Worm (Caenorhabditis elegans) whole organism, young adult: ENCODE results near the gene Y17G7B.3.
A peak's percentile ranks its signal among the peaks of the same experiment; 100 is the strongest.

ENCODE experiments used
- B0035.1 ChIP-seq: sonication (generic microtip); optimal IDR thresholded peaks from 2 replicates; lab custom pipeline; 2016; ENCODE audit warnings: missing genetic modification characterization, mild to moderate bottlenecking, missing compliant biosample characterization, missing genotype, missing genetic modification reagents
- B0261.1 ChIP-seq: sonication (generic microtip); optimal IDR thresholded peaks from 2 replicates; lab custom pipeline; 2016; ENCODE audit warnings: mild to moderate bottlenecking, missing genetic modification characterization, moderate library complexity, missing compliant biosample characterization
- B0336.3 ChIP-seq: fragments of 200-800 bp; sonication (Bioruptor generic); IDR thresholded peaks from 2 replicates; pipeline ENCODE4 v1.3.6; 2022; ENCODE audit warnings: missing genetic modification characterization, missing compliant biosample characterization
- F23B12.7 ChIP-seq: sonication (generic microtip); optimal IDR thresholded peaks from 2 replicates; lab custom pipeline; 2017; ENCODE audit warnings: missing genetic modification characterization, mild to moderate bottlenecking, missing compliant biosample characterization, antibody characterized with exemption, moderate library complexity; ENCODE audit not compliant: insufficient read depth
- F57C9.4 ChIP-seq: sonication (generic microtip); optimal IDR thresholded peaks from 2 replicates; lab custom pipeline; 2017; ENCODE audit warnings: mild to moderate bottlenecking, missing genetic modification characterization, missing compliant biosample characterization
- K11D2.4 ChIP-seq: fragments of 200-800 bp; sonication (Bioruptor generic); IDR thresholded peaks from 2 replicates; pipeline ENCODE4 v1.3.6; 2022; ENCODE audit warnings: missing genetic modification reagents, missing genetic modification characterization, missing compliant biosample characterization
- K12H6.12 ChIP-seq: fragments of 200-800 bp; sonication (Bioruptor generic); optimal IDR thresholded peaks from 2 replicates; lab custom pipeline; 2018; ENCODE audit warnings: mild to moderate bottlenecking, missing genetic modification characterization, missing compliant biosample characterization
- T26A5.8 ChIP-seq: sonication (generic microtip); optimal IDR thresholded peaks from 2 replicates; lab custom pipeline; 2016; ENCODE audit warnings: missing genetic modification characterization, missing compliant biosample characterization
- Y53G8AR.9 ChIP-seq: fragments of 200-800 bp; sonication (Bioruptor generic); conservative IDR thresholded peaks from 2 replicates; pipeline ENCODE4 v1.3.6; 2022; ENCODE audit warnings: missing genetic modification reagents, missing genetic modification characterization, missing compliant biosample characterization
- Y95B8A.8 ChIP-seq: fragments of 200-800 bp; sonication (Bioruptor generic); IDR thresholded peaks from 2 replicates; pipeline ENCODE4 v1.3.6; 2022; ENCODE audit warnings: missing genetic modification reagents, missing genetic modification characterization, missing compliant biosample characterization
- akir-1 ChIP-seq: fragments of 200-800 bp; sonication (Bioruptor generic); optimal IDR thresholded peaks from 2 replicates; lab custom pipeline; 2018; ENCODE audit warnings: mild to moderate bottlenecking, missing genetic modification characterization, moderate library complexity, missing compliant biosample characterization
- aptf-2 ChIP-seq: fragments of 200-800 bp; sonication (Bioruptor generic); conservative IDR thresholded peaks from 2 replicates; pipeline ENCODE4 v1.3.6; 2022; ENCODE audit warnings: missing genetic modification reagents, missing genetic modification characterization, missing compliant biosample characterization
- aptf-3 ChIP-seq: fragments of 200-800 bp; sonication (Bioruptor generic); IDR thresholded peaks from 2 replicates; pipeline ENCODE4 v1.3.6; 2022; ENCODE audit warnings: missing genetic modification characterization, missing compliant biosample characterization
- attf-5 ChIP-seq: fragments of 200-800 bp; sonication (Bioruptor generic); optimal IDR thresholded peaks from 2 replicates; lab custom pipeline; 2018; ENCODE audit warnings: mild to moderate bottlenecking, missing genetic modification characterization, missing compliant biosample characterization
- bed-2 ChIP-seq: fragments of 200-800 bp; sonication (Bioruptor generic); IDR thresholded peaks from 2 replicates; pipeline ENCODE4 v1.3.6; 2022; ENCODE audit warnings: missing genetic modification reagents, missing genetic modification characterization, missing compliant biosample characterization
- ceh-40 ChIP-seq: fragments of 200-800 bp; sonication (Bioruptor generic); IDR thresholded peaks from 2 replicates; pipeline ENCODE4 v1.3.6; 2022; ENCODE audit warnings: missing genetic modification characterization, missing compliant biosample characterization
- ceh-58 ChIP-seq: fragments of 200-800 bp; sonication (Bioruptor generic); IDR thresholded peaks from 2 replicates; pipeline ENCODE4 v1.3.6; 2022; ENCODE audit warnings: missing genetic modification characterization, missing compliant biosample characterization
- dox-1 ChIP-seq: fragments of 200-800 bp; sonication (Bioruptor generic); IDR thresholded peaks from 2 replicates; pipeline ENCODE4 v1.3.6; 2022; ENCODE audit warnings: missing genetic modification reagents, missing genetic modification characterization, missing compliant biosample characterization
- egrh-3 ChIP-seq: fragments of 200-800 bp; sonication (Bioruptor generic); IDR thresholded peaks from 2 replicates; pipeline ENCODE4 v1.3.6; 2022; ENCODE audit warnings: missing genetic modification reagents, missing genetic modification characterization, missing compliant biosample characterization
- ekl-4 ChIP-seq: fragments of 200-800 bp; sonication (Bioruptor generic); IDR thresholded peaks from 2 replicates; pipeline ENCODE4 v1.3.6; 2022; ENCODE audit warnings: missing genetic modification reagents, missing genetic modification characterization, missing compliant biosample characterization
- ets-4 ChIP-seq: fragments of 200-800 bp; sonication (Bioruptor generic); optimal IDR thresholded peaks from 2 replicates; lab custom pipeline; 2018; ENCODE audit warnings: mild to moderate bottlenecking, missing genetic modification characterization, missing compliant biosample characterization
- fkh-3 ChIP-seq: sonication (generic microtip); optimal IDR thresholded peaks from 2 replicates; lab custom pipeline; 2016; ENCODE audit warnings: mild to moderate bottlenecking, missing genetic modification characterization, missing compliant biosample characterization
- hmg-1.2 ChIP-seq: fragments of 200-800 bp; sonication (Bioruptor generic); IDR thresholded peaks from 2 replicates; pipeline ENCODE4 v1.3.6; 2022; ENCODE audit warnings: missing genetic modification reagents, missing genetic modification characterization, missing compliant biosample characterization
- hmg-20 ChIP-seq: fragments of 200-800 bp; sonication (Bioruptor generic); IDR thresholded peaks from 2 replicates; pipeline ENCODE4 v1.3.6; 2022; ENCODE audit warnings: missing genetic modification reagents, missing genetic modification characterization, missing compliant biosample characterization
- hrde-1 ChIP-seq: sonication (generic microtip); optimal IDR thresholded peaks from 2 replicates; lab custom pipeline; 2016; ENCODE audit warnings: missing genetic modification characterization, mild to moderate bottlenecking, missing compliant biosample characterization, moderate library complexity, missing genotype, missing genetic modification reagents, borderline replicate concordance
- lag-1 ChIP-seq: fragments of 200-800 bp; sonication (Bioruptor generic); IDR thresholded peaks from 2 replicates; pipeline ENCODE4 v1.3.6; 2022; ENCODE audit warnings: missing genetic modification reagents, missing genetic modification characterization, missing compliant biosample characterization
- lin-26 ChIP-seq: fragments of 200-800 bp; sonication (Bioruptor generic); IDR thresholded peaks from 2 replicates; pipeline ENCODE4 v1.3.6; 2022; ENCODE audit warnings: missing genetic modification reagents, missing genetic modification characterization, missing compliant biosample characterization
- lin-35 ChIP-seq, 3 experiments: fragments of 150-350 bp in 2 of 3; sonication (generic microtip) in 1 of 3; optimal IDR thresholded peaks; 2 replicates each; lab custom pipeline; 2014 to 2018; ENCODE audit warnings: missing biosample characterization in 3 of 3, missing genetic modification characterization in 3 of 3, missing genetic modification reagents in 3 of 3
- lin-40 ChIP-seq: sonication (generic microtip); optimal IDR thresholded peaks from 2 replicates; lab custom pipeline; 2016; ENCODE audit warnings: missing genetic modification characterization, mild to moderate bottlenecking, missing compliant biosample characterization, missing genotype, missing genetic modification reagents
- lin-54 ChIP-seq: fragments of 200-800 bp; sonication (Bioruptor generic); optimal IDR thresholded peaks from 2 replicates; lab custom pipeline; 2018; ENCODE audit warnings: mild to moderate bottlenecking, missing genetic modification characterization, missing compliant biosample characterization
- lir-1 ChIP-seq: fragments of 200-800 bp; sonication (Bioruptor generic); conservative IDR thresholded peaks from 2 replicates; pipeline ENCODE4 v1.3.6; 2022; ENCODE audit warnings: missing genetic modification reagents, missing genetic modification characterization, missing compliant biosample characterization
- lsl-1 ChIP-seq: fragments of 200-800 bp; sonication (Bioruptor generic); optimal IDR thresholded peaks from 2 replicates; lab custom pipeline; 2018; ENCODE audit warnings: mild to moderate bottlenecking, missing genetic modification characterization, moderate library complexity, missing compliant biosample characterization
- madf-6 ChIP-seq: fragments of 200-800 bp; sonication (Bioruptor generic); IDR thresholded peaks from 2 replicates; pipeline ENCODE4 v1.3.6; 2022; ENCODE audit warnings: missing genetic modification reagents, missing genetic modification characterization, missing compliant biosample characterization
- mes-4 ChIP-seq: sonication (generic microtip); optimal IDR thresholded peaks from 2 replicates; lab custom pipeline; 2016; ENCODE audit warnings: missing genotype, missing genetic modification characterization, missing compliant biosample characterization
- nfya-1 ChIP-seq: sonication (generic microtip); optimal IDR thresholded peaks from 2 replicates; lab custom pipeline; 2017; ENCODE audit warnings: antibody characterized with exemption, missing compliant biosample characterization, missing genetic modification characterization, borderline replicate concordance; ENCODE audit not compliant: insufficient read depth
- nhr-120 ChIP-seq: fragments of 200-800 bp; sonication (Bioruptor generic); IDR thresholded peaks from 2 replicates; pipeline ENCODE4 v1.3.6; 2022; ENCODE audit warnings: missing genetic modification characterization, missing compliant biosample characterization
- pbrm-1 ChIP-seq: fragments of 200-800 bp; sonication (Bioruptor generic); IDR thresholded peaks from 2 replicates; pipeline ENCODE4 v1.3.6; 2022; ENCODE audit warnings: missing genetic modification reagents, missing genetic modification characterization, missing compliant biosample characterization
- pha-4 ChIP-seq: fragments of 150-350 bp; sonication (generic microtip); optimal IDR thresholded peaks from 2 replicates; lab custom pipeline; 2014; ENCODE audit warnings: missing biosample characterization, missing genetic modification reagents, missing genetic modification characterization
- rcor-1 ChIP-seq: fragments of 200-800 bp; sonication (Bioruptor generic); IDR thresholded peaks from 2 replicates; pipeline ENCODE4 v1.3.6; 2022; ENCODE audit warnings: missing genetic modification reagents, missing genetic modification characterization, missing compliant biosample characterization
- rec-8 ChIP-seq, 2 experiments: sonication (generic microtip); optimal IDR thresholded peaks; 2 replicates each; lab custom pipeline; 2016; ENCODE audit warnings: mild to moderate bottlenecking in 2 of 2, missing genetic modification characterization in 2 of 2, missing genetic modification reagents in 2 of 2, missing genotype in 2 of 2, missing biosample characterization in 1 of 2, missing compliant biosample characterization in 1 of 2, moderate library complexity in 1 of 2
- repo-1 ChIP-seq: sonication (generic microtip); optimal IDR thresholded peaks from 2 replicates; lab custom pipeline; 2017; ENCODE audit warnings: mild to moderate bottlenecking, missing genetic modification characterization, missing compliant biosample characterization
- rpc-1 ChIP-seq, 2 experiments: fragments of 150-350 bp in 1 of 2; sonication (generic microtip) in 1 of 2; optimal IDR thresholded peaks; 2 replicates each; lab custom pipeline; 2014 to 2018; ENCODE audit warnings: missing biosample characterization in 1 of 2, missing genetic modification characterization in 1 of 2, missing genetic modification reagents in 1 of 2, missing genotype in 1 of 2
- sea-2 ChIP-seq: fragments of 200-800 bp; sonication (Bioruptor generic); IDR thresholded peaks from 2 replicates; pipeline ENCODE4 v1.3.6; 2022; ENCODE audit warnings: missing genetic modification characterization, missing compliant biosample characterization
- snpc-1.1 ChIP-seq: sonication (generic microtip); optimal IDR thresholded peaks from 2 replicates; lab custom pipeline; 2017; ENCODE audit warnings: missing genetic modification characterization, mild to moderate bottlenecking, missing compliant biosample characterization, antibody characterized with exemption, moderate library complexity, missing genotype, missing genetic modification reagents; ENCODE audit not compliant: insufficient read depth
- sptf-2 ChIP-seq: fragments of 200-800 bp; sonication (Bioruptor generic); optimal IDR thresholded peaks from 2 replicates; lab custom pipeline; 2018; ENCODE audit warnings: mild to moderate bottlenecking, missing genetic modification characterization, missing compliant biosample characterization
- tlf-1 ChIP-seq: fragments of 200-800 bp; sonication (Bioruptor generic); optimal IDR thresholded peaks from 2 replicates; lab custom pipeline; 2018; ENCODE audit warnings: mild to moderate bottlenecking, missing genetic modification characterization, missing compliant biosample characterization
- unc-130 ChIP-seq: sonication (generic microtip); optimal IDR thresholded peaks from 2 replicates; lab custom pipeline; 2016; ENCODE audit warnings: missing genetic modification reagents, missing genetic modification characterization, missing compliant biosample characterization
- ztf-6 ChIP-seq: fragments of 200-800 bp; sonication (Bioruptor generic); IDR thresholded peaks from 2 replicates; pipeline ENCODE4 v1.3.6; 2022; ENCODE audit warnings: missing genetic modification reagents, missing genetic modification characterization, missing compliant biosample characterization

Y17G7B.3 gene

DNA sequence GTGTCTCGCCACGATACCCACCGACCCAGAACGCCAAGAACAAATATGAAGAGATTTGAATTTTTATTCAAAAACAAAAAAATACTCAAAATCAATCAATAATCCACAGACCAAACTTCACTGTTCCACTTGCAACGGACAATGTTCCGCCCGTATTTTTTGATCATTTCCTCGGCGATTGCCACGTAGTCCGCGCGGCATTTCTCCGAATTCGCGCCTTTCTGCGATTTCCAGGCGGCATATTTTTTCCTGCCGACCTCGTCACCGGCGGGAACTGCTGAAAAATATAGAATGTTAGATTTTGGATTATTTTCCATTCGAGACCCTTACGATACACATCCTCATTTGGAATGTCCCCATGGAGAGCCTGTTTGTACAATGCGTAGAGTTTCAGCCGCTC lies 16.6 kb upstream of the Y17G7B.3 start (continued):
- TF ChIP-seq Y95B8A.8 (GFP tag; lab: Robert Waterston, UW) = 0 out of 2 replicates have a peak, but pooled peaks have one; percentile 82
- TF ChIP-seq repo-1 (tag; lab: Kevin White, UChicago) = no peak
- peak; percentile 51 for TF ChIP-seq tlf-1
- no peak for TF ChIP-seq nhr-120
- TF ChIP-seq egrh-3 = no peak
- TF ChIP-seq F23B12.7 (tag; lab: Kevin White, UChicago) = no peak
- no peak for TF ChIP-seq unc-130
- TF ChIP-seq ceh-40 (GFP tag; lab: Robert Waterston, UW) = no peak
- TF ChIP-seq lin-35 (GFP tag; optimal IDR thresholded peaks at IDR 0.05; lab: Kevin White, UChicago) = peak in 1 of 3 experiments; percentile 32
- TF ChIP-seq mes-4 (tag; lab: Kevin White, UChicago) = no peak
- no peak for TF ChIP-seq pha-4 (tag; lab: Kevin White, UChicago)
- no peak for TF ChIP-seq snpc-1.1 (tag; lab: Kevin White, UChicago)
- TF ChIP-seq hrde-1 = peak; percentile 81
- peak; percentile 50 for TF ChIP-seq lsl-1 (GFP tag; lab: Kevin White, UChicago)
- TF ChIP-seq bed-2 (GFP tag; lab: Robert Waterston, UW) = no peak
- TF ChIP-seq lir-1 (GFP tag; lab: Robert Waterston, UW) = no peak
- no peak for TF ChIP-seq sea-2 (GFP tag; lab: Robert Waterston, UW)
- TF ChIP-seq ets-4 (GFP tag; lab: Kevin White, UChicago) = no peak
- TF ChIP-seq sptf-2 (GFP tag; lab: Kevin White, UChicago) = no peak
- TF ChIP-seq K11D2.4 = no peak
- TF ChIP-seq Y53G8AR.9 (GFP tag; lab: Robert Waterston, UW) = 0 out of 2 replicates have a peak, but pooled peaks have one; percentile 40
- no peak for TF ChIP-seq B0261.1 (tag; lab: Kevin White, UChicago)
- no peak for TF ChIP-seq attf-5 (GFP tag; lab: Kevin White, UChicago)
- no peak for TF ChIP-seq ztf-6 (GFP tag; lab: Robert Waterston, UW)
- peak; percentile 80 for TF ChIP-seq madf-6 (GFP tag; lab: Robert Waterston, UW)
- TF ChIP-seq lin-26 (GFP tag; lab: Robert Waterston, UW) = peak; percentile 57; the same call in 1 of the 2 replicates
- no peak for TF ChIP-seq ceh-58
- no peak for TF ChIP-seq rec-8 (tag; optimal IDR thresholded peaks at IDR 0.05; lab: Kevin White, UChicago)
- peak; percentile 43; the same call in 1 of the 2 replicates for TF ChIP-seq dox-1
- TF ChIP-seq pbrm-1 = no peak
- TF ChIP-seq T26A5.8 (tag; lab: Kevin White, UChicago) = peak; percentile 18
- no peak for TF ChIP-seq akir-1 (GFP tag; lab: Kevin White, UChicago)
- TF ChIP-seq rpc-1 (optimal IDR thresholded peaks at IDR 0.05; lab: Kevin White, UChicago) = no peak
- TF ChIP-seq rpc-1 (tag; optimal IDR thresholded peaks at IDR 0.05; lab: Kevin White, UChicago) = no peak
- no peak for TF ChIP-seq hmg-1.2
- TF ChIP-seq F57C9.4 (tag; lab: Kevin White, UChicago) = no peak
- no peak for TF ChIP-seq fkh-3 (tag; lab: Kevin White, UChicago)
- TF ChIP-seq B0035.1 (tag; lab: Kevin White, UChicago) = no peak
- no peak for TF ChIP-seq rcor-1 (GFP tag; lab: Robert Waterston, UW)
- no peak for TF ChIP-seq lin-40 (tag; lab: Kevin White, UChicago)
- peak; percentile 20 for TF ChIP-seq lin-54 (GFP tag; lab: Kevin White, UChicago)
- peak; percentile 63 for TF ChIP-seq B0336.3 (GFP tag; lab: Robert Waterston, UW)
- TF ChIP-seq lag-1 (GFP tag; lab: Robert Waterston, UW) = no peak
- no peak for TF ChIP-seq hmg-20 (GFP tag; lab: Robert Waterston, UW)
- TF ChIP-seq K12H6.12 = no peak
- no peak for TF ChIP-seq aptf-3
- no peak for TF ChIP-seq nfya-1 (tag; lab: Kevin White, UChicago)
- no peak for TF ChIP-seq aptf-2 (GFP tag; lab: Robert Waterston, UW)
- no peak; the same call in 1 of the 2 replicates for TF ChIP-seq ekl-4 (GFP tag; lab: Robert Waterston, UW)
